1 worm cellular context compared by ENCODE assay signal in the genomic region with DNA sequence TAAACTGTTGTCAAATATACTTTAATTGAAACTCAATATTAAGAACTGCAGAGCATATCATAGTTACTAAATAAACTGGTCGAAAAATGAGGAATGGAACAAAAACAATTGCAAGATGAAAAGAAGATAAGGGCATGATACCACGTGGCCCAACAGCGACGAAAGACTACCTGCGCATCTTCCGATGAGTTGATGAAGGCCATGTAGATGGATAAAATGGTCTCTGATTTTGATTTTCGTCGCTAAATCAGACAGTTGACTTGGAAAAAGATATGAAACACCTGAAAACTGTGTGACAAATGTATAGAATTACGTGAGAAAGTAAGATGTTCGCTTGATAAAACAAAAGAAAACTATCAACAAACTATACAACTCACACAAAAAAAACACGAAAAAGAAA.
TF ChIP-seq lines count a peak whose summit lies in the region.

No protein-coding gene starts in this region.

TF ChIP-seq in whole organism, L1 larva, 84 proteins besides CTCF, POLR2A, EP300 and RAD21 (continued from another document):
- TF ChIP-seq fkh-4 (tag; optimal IDR thresholded peaks at IDR 0.05; lab: Kevin White, UChicago; ENCODE audit: borderline replicate concordance) (no peak), nhr-12 (tag; optimal IDR thresholded peaks at IDR 0.05; lab: Kevin White, UChicago) (no peak), sptf-1 (tag; optimal IDR thresholded peaks at IDR 0.05; lab: Kevin White, UChicago) (no peak), nhr-19 (GFP tag; conservative IDR thresholded peaks at IDR 0.05; lab: Robert Waterston, UW) (peak; percentile 17; the same call in 1 of the 2 replicates), lin-13 (GFP tag; optimal IDR thresholded peaks at IDR 0.05; lab: Kevin White, UChicago) (no peak), Y116A8C.19 (tag; optimal IDR thresholded peaks at IDR 0.05; lab: Kevin White, UChicago; ENCODE audit: borderline replicate concordance) (no peak), zip-4 (GFP tag; optimal IDR thresholded peaks at IDR 0.05; lab: Kevin White, UChicago) (no peak), skn-1 (tag; optimal IDR thresholded peaks at IDR 0.05; lab: Kevin White, UChicago) (no peak), fos-1 (tag; optimal IDR thresholded peaks at IDR 0.05; lab: Kevin White, UChicago) (no peak), ceh-82 (tag; optimal IDR thresholded peaks at IDR 0.05; lab: Kevin White, UChicago) (no peak), swsn-7 (tag; optimal IDR thresholded peaks at IDR 0.05; lab: Kevin White, UChicago) (no peak), efl-3 (GFP tag; optimal IDR thresholded peaks at IDR 0.05; lab: Kevin White, UChicago) (no peak), nhr-76 (tag; optimal IDR thresholded peaks at IDR 0.05; lab: Kevin White, UChicago) (no peak), pag-3 (tag; optimal IDR thresholded peaks at IDR 0.05; lab: Kevin White, UChicago; ENCODE audit: borderline replicate concordance, insufficient read depth) (no peak), jun-1 (tag; optimal IDR thresholded peaks at IDR 0.05; lab: Kevin White, UChicago) (no peak), lsy-2 (tag; optimal IDR thresholded peaks at IDR 0.05; lab: Kevin White, UChicago) (no peak), vab-15 (tag; optimal IDR thresholded peaks at IDR 0.05; lab: Kevin White, UChicago) (no peak), C16A3.4 (tag; optimal IDR thresholded peaks at IDR 0.05; lab: Kevin White, UChicago) (peak; percentile 16), ceh-8 (GFP tag; optimal IDR thresholded peaks at IDR 0.05; lab: Kevin White, UChicago) (no peak), C34B4.2 (tag; optimal IDR thresholded peaks at IDR 0.05; lab: Kevin White, UChicago) (no peak), nhr-20 (tag; optimal IDR thresholded peaks at IDR 0.05; lab: Kevin White, UChicago) (peak; percentile 79), tlp-1 (tag; optimal IDR thresholded peaks at IDR 0.05; lab: Kevin White, UChicago) (no peak), ceh-88 (GFP tag; IDR thresholded peaks at IDR 0.05; lab: Robert Waterston, UW) (no peak), nhr-77 (tag; optimal IDR thresholded peaks at IDR 0.05; lab: Kevin White, UChicago) (no peak), fkh-8 (tag; optimal IDR thresholded peaks at IDR 0.05; lab: Kevin White, UChicago) (no peak), ces-1 (GFP tag; optimal IDR thresholded peaks at IDR 0.05; lab: Kevin White, UChicago) (no peak), ets-5 (GFP tag; IDR thresholded peaks at IDR 0.05; lab: Robert Waterston, UW) (no peak), ztf-4 (tag; optimal IDR thresholded peaks at IDR 0.05; lab: Kevin White, UChicago) (no peak), mep-1 (tag; optimal IDR thresholded peaks at IDR 0.05; lab: Kevin White, UChicago) (peak; percentile 46), lin-39 (tag; optimal IDR thresholded peaks at IDR 0.05; lab: Kevin White, UChicago) (no peak), nhr-47 (tag; optimal IDR thresholded peaks at IDR 0.05; lab: Kevin White, UChicago) (no peak), pqm-1 (tag; optimal IDR thresholded peaks at IDR 0.05; lab: Kevin White, UChicago) (no peak), rnt-1 (tag; optimal IDR thresholded peaks at IDR 0.05; lab: Kevin White, UChicago) (no peak), tbx-2 (tag; optimal IDR thresholded peaks at IDR 0.05; lab: Kevin White, UChicago) (no peak), dsc-1 (tag; optimal IDR thresholded peaks at IDR 0.05; lab: Kevin White, UChicago) (no peak), nhr-90 (tag; optimal IDR thresholded peaks at IDR 0.05; lab: Kevin White, UChicago; ENCODE audit: poor library complexity) (no peak), ceh-63 (GFP tag; optimal IDR thresholded peaks at IDR 0.05; lab: Kevin White, UChicago) (no peak), mdl-1 (tag; optimal IDR thresholded peaks at IDR 0.05; lab: Kevin White, UChicago) (peak in 1 of 2 experiments; percentile 79), F16B12.6 (tag; optimal IDR thresholded peaks at IDR 0.05; lab: Kevin White, UChicago) (no peak), egl-27 (tag; optimal IDR thresholded peaks at IDR 0.05; lab: Kevin White, UChicago) (no peak), blmp-1 (tag; optimal IDR thresholded peaks at IDR 0.05; lab: Kevin White, UChicago) (peak; percentile 72), snu-23 (GFP tag; optimal IDR thresholded peaks at IDR 0.05; lab: Kevin White, UChicago) (peak; percentile 66), ztf-11 (tag; optimal IDR thresholded peaks at IDR 0.05; lab: Kevin White, UChicago) (no peak), mab-9 (GFP tag; IDR thresholded peaks at IDR 0.05; lab: Robert Waterston, UW) (no peak), nhr-85 (tag; lab: Kevin White, UChicago) (peak; percentile 94), grh-1 (GFP tag; IDR thresholded peaks at IDR 0.05; lab: Robert Waterston, UW) (no peak), lir-3 (tag; optimal IDR thresholded peaks at IDR 0.05; lab: Kevin White, UChicago; ENCODE audit: poor library complexity) (no peak), hlh-4 (tag; optimal IDR thresholded peaks at IDR 0.05; lab: Kevin White, UChicago) (no peak), xbp-1 (tag; optimal IDR thresholded peaks at IDR 0.05; lab: Kevin White, UChicago) (no peak), ceh-90 (tag; optimal IDR thresholded peaks at IDR 0.05; lab: Kevin White, UChicago) (no peak), pax-3 (tag; optimal IDR thresholded peaks at IDR 0.05; lab: Kevin White, UChicago) (no peak), unc-86 (tag; optimal IDR thresholded peaks at IDR 0.05; lab: Kevin White, UChicago) (no peak), ama-1 (optimal IDR thresholded peaks at IDR 0.05; lab: Kevin White, UChicago) (no peak), elt-3 (tag; optimal IDR thresholded peaks at IDR 0.05; lab: Kevin White, UChicago) (peak in 4 of 6 experiments; percentile 41 to 93 (median 89)), alr-1 (tag; optimal IDR thresholded peaks at IDR 0.05; lab: Kevin White, UChicago; ENCODE audit: borderline replicate concordance) (no peak), zag-1 (tag; optimal IDR thresholded peaks at IDR 0.05; lab: Kevin White, UChicago) (no peak), nhr-237 (tag; optimal IDR thresholded peaks at IDR 0.05; lab: Kevin White, UChicago) (no peak), sup-37 (GFP tag; optimal IDR thresholded peaks at IDR 0.05; lab: Kevin White, UChicago) (no peak), dpl-1 (GFP tag; optimal IDR thresholded peaks at IDR 0.05; lab: Kevin White, UChicago) (no peak), lin-14 (GFP tag; optimal IDR thresholded peaks at IDR 0.05; lab: Kevin White, UChicago) (peak; percentile 81), aly-2 (tag; optimal IDR thresholded peaks at IDR 0.05; lab: Kevin White, UChicago) (no peak), unc-30 (tag; optimal IDR thresholded peaks at IDR 0.05; lab: Kevin White, UChicago) (no peak), aha-1 (tag; optimal IDR thresholded peaks at IDR 0.05; lab: Kevin White, UChicago) (no peak)
